Worm (Caenorhabditis elegans) whole organism, midembryonic: ENCODE measurements around the gene ttr-9.

Experiments used
- flt-1 ChIP-seq: fragments of 200-800 bp; sonication (Bioruptor generic); IDR thresholded peaks from 2 replicates; pipeline ENCODE4 v1.3.6; 2022; ENCODE audit warnings: missing genetic modification characterization, missing compliant biosample characterization
- klf-2 ChIP-seq: fragments of 200-800 bp; sonication (Bioruptor generic); conservative IDR thresholded peaks from 2 replicates; pipeline ENCODE4 v1.3.6; 2022; ENCODE audit warnings: missing genetic modification reagents, missing genetic modification characterization, missing compliant biosample characterization
- tab-1 ChIP-seq: fragments of 200-800 bp; sonication (Bioruptor generic); IDR thresholded peaks from 2 replicates; pipeline ENCODE4 v1.3.6; 2022; ENCODE audit warnings: missing genetic modification characterization, missing compliant biosample characterization

ce11 chrIV:9535105-9535504, 29.0 kb upstream of the ttr-9 start:
- TF ChIP-seq tab-1 (GFP tag; lab: Robert Waterston, UW) (no peak), klf-2 (no peak), flt-1 (GFP tag; lab: Robert Waterston, UW) (no peak)
